Worm (Caenorhabditis elegans): Measurements from ENCODE around the gene F16F9.3.

F16F9.3 gene

ce11 chrX:8422020-8422419 lies 35.4 kb upstream of the F16F9.3 start, which contains the start of gene tag-123 (continued):
- TF ChIP-seq daf-12 (tag; optimal IDR thresholded peaks at IDR 0.05) (no peak), unc-130 (GFP tag; optimal IDR thresholded peaks at IDR 0.05) (no peak), rbr-2 (tag; optimal IDR thresholded peaks at IDR 0.05) (peak; percentile 40), mes-2 (tag; optimal IDR thresholded peaks at IDR 0.05; ENCODE audit: poor library complexity, severe bottlenecking) (peak; percentile 77), aly-2 (tag; optimal IDR thresholded peaks at IDR 0.05) (no peak), set-16 (GFP tag; IDR thresholded peaks at IDR 0.05) (no peak), lin-38 (GFP tag; IDR thresholded peaks at IDR 0.05) (no peak), ceh-28 (tag; optimal IDR thresholded peaks at IDR 0.05) (no peak), aha-1 (tag) (peak; percentile 98), mdl-1 (tag; optimal IDR thresholded peaks at IDR 0.05) (no peak), lin-39 (tag; optimal IDR thresholded peaks at IDR 0.05) (no peak), nhr-6 (tag; optimal IDR thresholded peaks at IDR 0.05) (peak; percentile 71), fkh-10 (GFP tag; optimal IDR thresholded peaks at IDR 0.05) (peak; percentile 46), ceh-32 (tag; optimal IDR thresholded peaks at IDR 0.05; ENCODE audit: poor library complexity) (no peak), hif-1 (tag; optimal IDR thresholded peaks at IDR 0.05) (peak in 1 of 2 experiments; percentile 47), ceh-62 (tag; optimal IDR thresholded peaks at IDR 0.05) (no peak), attf-4 (tag; optimal IDR thresholded peaks at IDR 0.05) (no peak), R02D3.7 (tag; optimal IDR thresholded peaks at IDR 0.05) (peak; percentile 53), hlh-11 (tag; optimal IDR thresholded peaks at IDR 0.05) (peak; percentile 32), nhr-102 (tag; optimal IDR thresholded peaks at IDR 0.05) (peak; percentile 2), tra-1 (GFP tag; IDR thresholded peaks at IDR 0.05) (no peak), cey-2 (tag; optimal IDR thresholded peaks at IDR 0.05; ENCODE audit: borderline replicate concordance, insufficient read depth) (no peak), egl-43 (GFP tag; IDR thresholded peaks at IDR 0.05) (no peak), nhr-10 (tag; optimal IDR thresholded peaks at IDR 0.05) (no peak), zfp-2 (tag; optimal IDR thresholded peaks at IDR 0.05) (no peak), mxl-3 (GFP tag; optimal IDR thresholded peaks at IDR 0.05) (no peak), lin-13 (GFP tag; optimal IDR thresholded peaks at IDR 0.05) (peak; percentile 26), nhr-41 (GFP tag; IDR thresholded peaks at IDR 0.05) (no peak), mxl-2 (GFP tag; conservative IDR thresholded peaks at IDR 0.05) (no peak)

DNA sequence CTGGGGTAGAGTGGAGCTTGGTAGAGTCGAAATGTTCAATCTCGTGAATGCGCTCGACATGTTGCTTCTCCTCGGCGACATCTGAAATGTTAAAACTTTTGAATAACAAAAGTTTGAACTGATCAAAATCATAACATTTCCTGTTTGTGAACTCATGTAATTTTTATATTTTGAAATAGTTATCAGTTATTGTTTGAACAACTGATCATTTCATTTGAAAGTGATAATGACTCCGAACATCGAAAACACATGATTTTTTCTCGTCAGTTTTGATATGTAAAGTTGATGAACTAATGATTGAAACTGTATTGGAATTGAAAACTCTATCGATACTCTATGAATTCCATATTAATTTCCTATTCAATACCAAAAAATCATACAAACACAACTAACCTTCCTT lies 34.2 kb upstream of the F16F9.3 start:
- TF ChIP-seq nhr-28 (tag; optimal IDR thresholded peaks at IDR 0.05) (peak; percentile 53), aly-2 (tag; optimal IDR thresholded peaks at IDR 0.05) (no peak), pqm-1 (tag; optimal IDR thresholded peaks at IDR 0.05) (peak; percentile 27), hlh-30 (tag; optimal IDR thresholded peaks at IDR 0.05; ENCODE audit: insufficient read depth) (peak; percentile 52), daf-16 (GFP tag; optimal IDR thresholded peaks at IDR 0.05) (no peak), daf-16 (tag; optimal IDR thresholded peaks at IDR 0.05) (peak; percentile 88), nhr-6 (tag; optimal IDR thresholded peaks at IDR 0.05) (no peak), D1046.2 (GFP tag; IDR thresholded peaks at IDR 0.05) (no peak), dve-1 (tag; optimal IDR thresholded peaks at IDR 0.05; ENCODE audit: insufficient read depth) (peak; percentile 44), nhr-77 (tag; optimal IDR thresholded peaks at IDR 0.05) (peak; percentile 31)

DNA sequence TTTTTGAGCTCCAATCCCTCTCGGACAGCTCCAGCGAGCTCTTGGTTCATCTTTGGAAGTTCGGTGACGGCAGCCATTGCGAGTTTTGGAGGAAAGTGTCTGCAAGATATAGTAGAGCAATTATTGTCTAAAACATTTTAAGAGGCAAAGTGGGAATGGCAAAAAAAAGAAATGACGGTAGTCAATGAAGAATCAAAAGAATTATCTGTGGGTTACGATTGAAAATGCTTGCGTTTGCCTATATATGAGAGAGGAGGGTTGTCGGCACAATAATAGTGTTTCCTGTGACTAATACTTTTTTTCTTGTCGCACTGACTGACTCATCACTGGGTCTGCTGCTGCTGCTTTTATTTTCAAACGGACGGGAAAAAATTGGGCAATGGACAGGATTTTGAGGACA lies 33.8 kb upstream of the F16F9.3 start, which contains the start of gene tth-1:
TSS of gene tth-1 (minus strand) at position 101 of the 400 bp plus-strand sequence.
- TF ChIP-seq jun-1 (tag; optimal IDR thresholded peaks at IDR 0.05) (no peak), hmg-1.1 (GFP tag; IDR thresholded peaks at IDR 0.05) (no peak), nhr-6 (tag; optimal IDR thresholded peaks at IDR 0.05) (peak; percentile 9), mes-2 (tag; optimal IDR thresholded peaks at IDR 0.05; ENCODE audit: poor library complexity, severe bottlenecking) (peak; percentile 3), sdz-12 (GFP tag; optimal IDR thresholded peaks at IDR 0.05) (no peak), pha-4 (GFP tag; IDR thresholded peaks at IDR 0.05) (no peak), pha-4 (tag; optimal IDR thresholded peaks at IDR 0.05) (no peak), dve-1 (tag; optimal IDR thresholded peaks at IDR 0.05; ENCODE audit: insufficient read depth) (peak; percentile 4)
